Fruit fly (Drosophila melanogaster) whole organism, embryonic: ENCODE data around the gene phol.

Experiments used
- ATbp ChIP-seq: fragments of 200-800 bp; sonication (Bioruptor generic); optimal IDR thresholded peaks from 2 replicates; lab custom pipeline; 2017; ENCODE audit warnings: missing biosample characterization, mild to moderate bottlenecking, missing genetic modification characterization, missing genetic modification reagents
- BEAF-32 ChIP-seq: fragments of 200-800 bp; sonication (Bioruptor generic); optimal IDR thresholded peaks from 3 replicates; lab custom pipeline; 2017; ENCODE audit warnings: missing biosample characterization, missing genetic modification characterization, mild to moderate bottlenecking, moderate library complexity, missing genetic modification reagents
- CG1024 ChIP-seq: fragments of 200-800 bp; sonication (Bioruptor generic); IDR thresholded peaks from 2 replicates; pipeline ENCODE4 v1.3.6; 2022; ENCODE audit warnings: missing biosample characterization, missing genetic modification characterization
- CG10543 ChIP-seq: fragments of 200-800 bp; sonication (Bioruptor generic); optimal IDR thresholded peaks from 3 replicates; lab custom pipeline; 2017; ENCODE audit warnings: missing biosample characterization, mild to moderate bottlenecking, missing genetic modification characterization, moderate library complexity
- CG11504 ChIP-seq: fragments of 200-800 bp; sonication (Bioruptor generic); optimal IDR thresholded peaks from 3 replicates; lab custom pipeline; 2019; ENCODE audit warnings: missing biosample characterization, mild to moderate bottlenecking, missing genetic modification characterization, moderate library complexity
- CG13123 ChIP-seq: fragments of 200-800 bp; sonication (Bioruptor generic); optimal IDR thresholded peaks from 2 replicates; lab custom pipeline; 2016; ENCODE audit warnings: missing biosample characterization, missing genetic modification characterization
- CG15073 ChIP-seq: fragments of 200-800 bp; sonication (Bioruptor generic); optimal IDR thresholded peaks from 2 replicates; lab custom pipeline; 2016; ENCODE audit warnings: missing biosample characterization, missing genetic modification characterization
- CG16863 ChIP-seq: fragments of 200-800 bp; sonication (Bioruptor generic); optimal IDR thresholded peaks from 3 replicates; lab custom pipeline; 2016; ENCODE audit warnings: missing biosample characterization, missing genetic modification characterization
- CG17186 ChIP-seq: fragments of 200-800 bp; sonication (Bioruptor generic); optimal IDR thresholded peaks from 3 replicates; lab custom pipeline; 2017; ENCODE audit warnings: missing biosample characterization, missing genetic modification reagents, missing genetic modification characterization
- CG34422 ChIP-seq: fragments of 200-800 bp; sonication (Bioruptor generic); IDR thresholded peaks from 3 replicates; pipeline ENCODE4 v1.3.6; 2022; ENCODE audit warnings: missing biosample characterization, missing genetic modification characterization
- CG4282 ChIP-seq: fragments of 200-800 bp; sonication (Bioruptor generic); optimal IDR thresholded peaks from 2 replicates; lab custom pipeline; 2016; ENCODE audit warnings: missing biosample characterization, missing genetic modification characterization
- CG4707 ChIP-seq: fragments of 200-800 bp; sonication (Bioruptor generic); optimal IDR thresholded peaks from 2 replicates; lab custom pipeline; 2018; ENCODE audit warnings: missing biosample characterization, mild to moderate bottlenecking, missing genetic modification characterization, moderate library complexity
- CG9609 ChIP-seq: fragments of 200-800 bp; sonication (Bioruptor generic); optimal IDR thresholded peaks from 3 replicates; lab custom pipeline; 2016; ENCODE audit warnings: missing biosample characterization, missing genetic modification characterization
- Dbx ChIP-seq: fragments of 200-800 bp; sonication (Bioruptor generic); IDR thresholded peaks from 3 replicates; pipeline ENCODE4 v1.3.6; 2022; ENCODE audit warnings: missing biosample characterization, missing genetic modification characterization
- Deaf1 ChIP-seq: fragments of 200-800 bp; optimal IDR thresholded peaks from 3 replicates; lab custom pipeline; 2019; ENCODE audit warnings: missing biosample characterization, mild to moderate bottlenecking, missing genetic modification characterization, moderate library complexity
- Dek ChIP-seq: fragments of 200-800 bp; sonication (Bioruptor generic); optimal IDR thresholded peaks from 3 replicates; lab custom pipeline; 2019; ENCODE audit warnings: missing biosample characterization, mild to moderate bottlenecking, missing genetic modification characterization, moderate library complexity
- Dll ChIP-seq: fragments of 200-800 bp; sonication (Bioruptor generic); IDR thresholded peaks from 4 replicates; pipeline ENCODE4 v1.3.6; 2022; ENCODE audit warnings: missing biosample characterization, missing genetic modification characterization; ENCODE audit not compliant: partially characterized antibody
- Ets97D ChIP-seq: fragments of 200-800 bp; sonication (Bioruptor generic); optimal IDR thresholded peaks from 3 replicates; lab custom pipeline; 2016; ENCODE audit warnings: missing biosample characterization, missing genetic modification characterization
- Gsc ChIP-seq: fragments of 200-800 bp; sonication (Bioruptor generic); IDR thresholded peaks from 2 replicates; pipeline ENCODE4 v1.3.6; 2022; ENCODE audit warnings: missing biosample characterization, missing genetic modification characterization
- Hand ChIP-seq: fragments of 200-800 bp; sonication (Bioruptor generic); optimal IDR thresholded peaks from 2 replicates; lab custom pipeline; 2017; ENCODE audit warnings: mild to moderate bottlenecking, missing biosample characterization, missing genetic modification reagents, missing genetic modification characterization
- Hr51 ChIP-seq, 2 experiments: fragments of 200-800 bp; sonication (Bioruptor generic); optimal IDR thresholded peaks; 2 replicates in 1 of 2; 3 replicates in 1 of 2; lab custom pipeline; 2016 to 2018; ENCODE audit warnings: missing biosample characterization in 2 of 2, missing genetic modification characterization in 2 of 2, mild to moderate bottlenecking in 1 of 2, moderate library complexity in 1 of 2
- Lhr ChIP-seq: fragments of 200-800 bp; sonication (Bioruptor generic); optimal IDR thresholded peaks from 3 replicates; lab custom pipeline; 2017; ENCODE audit warnings: mild to moderate bottlenecking, missing biosample characterization, missing genetic modification reagents, missing genetic modification characterization
- Max ChIP-seq: fragments of 200-800 bp; sonication (Bioruptor generic); optimal IDR thresholded peaks from 2 replicates; lab custom pipeline; 2016; ENCODE audit warnings: missing biosample characterization, mild to moderate bottlenecking, missing genetic modification characterization
- NC2α ChIP-seq: fragments of 200-800 bp; sonication (Bioruptor generic); optimal IDR thresholded peaks from 2 replicates; lab custom pipeline; 2016; ENCODE audit warnings: missing biosample characterization, missing genetic modification characterization
- Optix ChIP-seq: fragments of 200-800 bp; sonication (Bioruptor generic); IDR thresholded peaks from 3 replicates; pipeline ENCODE4 v1.3.6; 2022; ENCODE audit warnings: missing biosample characterization, missing genetic modification characterization
- Scr ChIP-seq: fragments of 200-800 bp; sonication (Bioruptor generic); IDR thresholded peaks from 2 replicates; pipeline ENCODE4 v1.3.6; 2022; ENCODE audit warnings: missing biosample characterization, missing genetic modification characterization; ENCODE audit not compliant: partially characterized antibody
- YL-1 ChIP-seq: fragments of 200-800 bp; sonication (Bioruptor generic); optimal IDR thresholded peaks from 3 replicates; lab custom pipeline; 2017; ENCODE audit warnings: missing biosample characterization, mild to moderate bottlenecking, missing genetic modification characterization
- amos ChIP-seq: fragments of 200-800 bp; sonication (Bioruptor generic); IDR thresholded peaks from 2 replicates; pipeline ENCODE4 v1.3.6; 2022; ENCODE audit warnings: missing biosample characterization, missing genetic modification characterization; ENCODE audit not compliant: partially characterized antibody
- cato ChIP-seq: fragments of 200-800 bp; sonication (Bioruptor generic); optimal IDR thresholded peaks from 2 replicates; lab custom pipeline; 2016; ENCODE audit warnings: missing biosample characterization, missing genetic modification characterization, borderline replicate concordance
- croc ChIP-seq: fragments of 200-800 bp; sonication (Bioruptor generic); conservative IDR thresholded peaks from 3 replicates; pipeline ENCODE4 v1.3.6; 2022; ENCODE audit warnings: missing biosample characterization, missing genetic modification characterization
- crp ChIP-seq, 2 experiments: fragments of 200-800 bp; sonication (Bioruptor generic); optimal IDR thresholded peaks; 2 replicates in 1 of 2; 3 replicates in 1 of 2; lab custom pipeline; 2017; ENCODE audit warnings: missing biosample characterization in 2 of 2, missing genetic modification characterization in 2 of 2, mild to moderate bottlenecking in 1 of 2, moderate library complexity in 1 of 2
- ems ChIP-seq: fragments of 200-800 bp; sonication (Bioruptor generic); optimal IDR thresholded peaks from 3 replicates; lab custom pipeline; 2016; ENCODE audit warnings: missing biosample characterization, missing genetic modification characterization
- esg ChIP-seq: fragments of 200-800 bp; sonication (Bioruptor generic); conservative IDR thresholded peaks from 2 replicates; pipeline ENCODE4 v1.3.6; 2022; ENCODE audit warnings: missing biosample characterization, missing genetic modification characterization
- ewg ChIP-seq: fragments of 200-800 bp; sonication (Bioruptor generic); optimal IDR thresholded peaks from 3 replicates; lab custom pipeline; 2017; ENCODE audit warnings: mild to moderate bottlenecking, missing biosample characterization, missing genetic modification reagents, missing genetic modification characterization
- fd64A ChIP-seq: fragments of 200-800 bp; sonication (Bioruptor generic); optimal IDR thresholded peaks from 3 replicates; lab custom pipeline; 2018; ENCODE audit warnings: missing biosample characterization, mild to moderate bottlenecking, missing genetic modification characterization
- fu2 ChIP-seq: fragments of 200-800 bp; sonication (Bioruptor generic); optimal IDR thresholded peaks from 2 replicates; lab custom pipeline; 2016; ENCODE audit warnings: missing biosample characterization, missing genetic modification characterization
- gfzf ChIP-seq: fragments of 200-800 bp; sonication (Bioruptor generic); optimal IDR thresholded peaks from 2 replicates; lab custom pipeline; 2016; ENCODE audit warnings: missing biosample characterization, mild to moderate bottlenecking, missing genetic modification characterization, moderate library complexity
- grn ChIP-seq: fragments of 200-800 bp; sonication (Bioruptor generic); optimal IDR thresholded peaks from 3 replicates; lab custom pipeline; 2017; ENCODE audit warnings: missing biosample characterization, missing genetic modification characterization
- gsb ChIP-seq: fragments of 200-800 bp; sonication (Bioruptor generic); IDR thresholded peaks from 2 replicates; pipeline ENCODE4 v1.3.6; 2022; ENCODE audit warnings: missing biosample characterization, missing genetic modification characterization
- ind ChIP-seq: fragments of 200-800 bp; sonication (Bioruptor generic); optimal IDR thresholded peaks from 3 replicates; lab custom pipeline; 2016; ENCODE audit warnings: missing biosample characterization, missing genetic modification characterization
- odd ChIP-seq: fragments of 200-800 bp; sonication (Bioruptor generic); optimal IDR thresholded peaks from 2 replicates; lab custom pipeline; 2017; ENCODE audit warnings: missing biosample characterization, mild to moderate bottlenecking, missing genetic modification characterization
- pita ChIP-seq: fragments of 200-800 bp; sonication (Bioruptor generic); optimal IDR thresholded peaks from 2 replicates; lab custom pipeline; 2017; ENCODE audit warnings: missing biosample characterization, mild to moderate bottlenecking, missing genetic modification characterization
- rib ChIP-seq: fragments of 200-800 bp; sonication (Bioruptor generic); IDR thresholded peaks from 2 replicates; pipeline ENCODE4 v1.3.6; 2022; ENCODE audit warnings: missing biosample characterization, missing genetic modification characterization
- sens ChIP-seq: fragments of 200-800 bp; sonication (Bioruptor generic); peaks from one replicate; lab custom pipeline; 2016; ENCODE audit warnings: missing biosample characterization, missing genetic modification characterization
- slp2 ChIP-seq: fragments of 200-800 bp; sonication (Bioruptor generic); optimal IDR thresholded peaks from 2 replicates; lab custom pipeline; 2016; ENCODE audit warnings: missing biosample characterization, missing genetic modification characterization
- ssp ChIP-seq: fragments of 200-800 bp; sonication (Bioruptor generic); IDR thresholded peaks from 2 replicates; pipeline ENCODE4 v1.3.6; 2022; ENCODE audit warnings: missing biosample characterization, missing genetic modification characterization
- tap ChIP-seq: fragments of 200-800 bp; optimal IDR thresholded peaks from 3 replicates; lab custom pipeline; 2019; ENCODE audit warnings: missing biosample characterization, mild to moderate bottlenecking, missing genetic modification characterization, moderate library complexity
- trem ChIP-seq: fragments of 200-800 bp; optimal IDR thresholded peaks from 3 replicates; lab custom pipeline; 2019; ENCODE audit warnings: missing biosample characterization, mild to moderate bottlenecking, missing genetic modification characterization, moderate library complexity
- wor ChIP-seq: fragments of 200-800 bp; sonication (Bioruptor generic); IDR thresholded peaks from 2 replicates; pipeline ENCODE4 v1.3.6; 2022; ENCODE audit warnings: missing biosample characterization, missing genetic modification characterization
- zfh2 ChIP-seq: fragments of 200-800 bp; sonication (Bioruptor generic); optimal IDR thresholded peaks from 2 replicates; lab custom pipeline; 2016; ENCODE audit warnings: missing biosample characterization, missing genetic modification characterization

Gene phol

dm6 chr3L:9441907-9442479 is 14.1 kb downstream of the phol start, which contains the start of the genes Bet3 and Nf-YA (continued):
- peak; percentile 11; the same call in 1 of the 3 replicates for TF ChIP-seq Optix (GFP tag; lab: Robert Waterston, UW)
- peak; percentile 41 for TF ChIP-seq fu2 (GFP tag; lab: Kevin White, UChicago)
- TF ChIP-seq gsb (GFP tag; lab: Robert Waterston, UW), result no peak
- TF ChIP-seq Lhr (GFP tag; lab: Kevin White, UChicago), result peak; percentile 44
- peak; percentile 90 for TF ChIP-seq BEAF-32 (GFP tag; lab: Kevin White, UChicago)
- peak; percentile 37 for TF ChIP-seq pita (GFP tag; lab: Kevin White, UChicago)
- no peak for TF ChIP-seq NC2α (GFP tag; lab: Kevin White, UChicago)
- TF ChIP-seq cato (GFP tag; lab: Kevin White, UChicago), result no peak
- TF ChIP-seq Hr51 (GFP tag; optimal IDR thresholded peaks at IDR 0.05; lab: Kevin White, UChicago), result peak; percentile 16 to 57
- peak; percentile 47 for TF ChIP-seq Dek
- no peak for TF ChIP-seq CG15073 (GFP tag; lab: Kevin White, UChicago)
- TF ChIP-seq Hand (GFP tag; lab: Kevin White, UChicago), result no peak
- TF ChIP-seq rib (GFP tag; lab: Robert Waterston, UW), result peak; percentile 35; the same call in 1 of the 2 replicates
- no peak for TF ChIP-seq CG4707
- TF ChIP-seq CG4282 (GFP tag; lab: Kevin White, UChicago), result peak; percentile 30
- peak; percentile 27 for TF ChIP-seq slp2 (GFP tag; lab: Kevin White, UChicago)
- TF ChIP-seq sens (GFP tag; lab: Kevin White, UChicago), result peak; percentile 92
- no peak for TF ChIP-seq fd64A (GFP tag; lab: Kevin White, UChicago)
- TF ChIP-seq ems (GFP tag; lab: Kevin White, UChicago), result peak; percentile 29
- peak; percentile 36 for TF ChIP-seq CG10543 (GFP tag; lab: Kevin White, UChicago)
- TF ChIP-seq Ets97D (GFP tag; lab: Kevin White, UChicago), result peak; percentile 55
- peak; percentile 62 for TF ChIP-seq trem
- TF ChIP-seq Deaf1 (tag; lab: Kevin White, UChicago), result no peak
- no peak for TF ChIP-seq wor
- TF ChIP-seq CG11504, result no peak
- TF ChIP-seq crp (GFP tag; optimal IDR thresholded peaks at IDR 0.05; lab: Kevin White, UChicago), result peak in 1 of 2 experiments; percentile 7
- TF ChIP-seq grn (GFP tag; lab: Kevin White, UChicago), result no peak
- peak; percentile 74 for TF ChIP-seq ssp
- TF ChIP-seq ATbp, result no peak
- TF ChIP-seq odd (GFP tag; lab: Kevin White, UChicago), result no peak
- TF ChIP-seq amos (GFP tag; lab: Robert Waterston, UW), result peak; percentile 91
- no peak for TF ChIP-seq CG16863 (GFP tag; lab: Kevin White, UChicago)
- TF ChIP-seq YL-1 (GFP tag; lab: Kevin White, UChicago), result peak; percentile 80
- TF ChIP-seq croc, result no peak; the same call in 2 of the 3 replicates
- no peak for TF ChIP-seq Max (GFP tag; lab: Kevin White, UChicago)
- peak; percentile 16 for TF ChIP-seq ewg
- peak; percentile 67; the same call in 2 of the 3 replicates for TF ChIP-seq CG34422 (GFP tag; lab: Robert Waterston, UW)
- TF ChIP-seq CG1024, result no peak
- TF ChIP-seq tap (tag; lab: Kevin White, UChicago), result no peak
- TF ChIP-seq esg (GFP tag; lab: Robert Waterston, UW), result no peak
- peak; percentile 82 for TF ChIP-seq Scr
- TF ChIP-seq ind (GFP tag; lab: Kevin White, UChicago), result peak; percentile 61
- TF ChIP-seq Dbx (GFP tag; lab: Robert Waterston, UW), result peak; percentile 57; the same call in 1 of the 3 replicates
- no peak for TF ChIP-seq CG13123 (GFP tag; lab: Kevin White, UChicago)
- peak; percentile 90 for TF ChIP-seq Dll (GFP tag; lab: Robert Waterston, UW)
- peak; percentile 54 for TF ChIP-seq gfzf (GFP tag; lab: Kevin White, UChicago)
- peak; percentile 55 for TF ChIP-seq CG9609 (GFP tag; lab: Kevin White, UChicago)
- peak; percentile 51 for TF ChIP-seq zfh2 (GFP tag; lab: Kevin White, UChicago)
- no peak for TF ChIP-seq Gsc (GFP tag; lab: Robert Waterston, UW)
- TF ChIP-seq CG17186 (GFP tag; lab: Kevin White, UChicago), result peak; percentile 31
